Fruit fly (Drosophila melanogaster) Kc167 (cell line): ENCODE measurements around the gene Cda4.

Experiments used
- Myc ChIP-seq: fragments of >200 bp; optimal IDR thresholded peaks from 2 replicates; lab custom pipeline; 2017; ENCODE audit warnings: missing external identifiers
- Sin3A ChIP-seq: fragments of >200 bp; optimal IDR thresholded peaks from 2 replicates; lab custom pipeline; 2018; ENCODE audit warnings: missing external identifiers

dm6 chrX:22544222-22544621 lies 88.3 kb downstream of the Cda4 start, which contains the start of gene Cluap1:
- TF ChIP-seq Myc (no peak), Sin3A (no peak)
